Fruit fly (Drosophila melanogaster): ENCODE data around the gene CG14391.

The CG14391 gene

dm6 chr3R:12688672-12689417, 5.8 kb downstream of the CG14391 start, which contains the start of gene kar (continued):
- TF ChIP-seq chinmo (GFP tag; IDR thresholded peaks at IDR 0.05; ENCODE audit: partially characterized antibody) (0 out of 4 replicates have a peak, but pooled peaks have one; percentile 31), D19B (GFP tag; optimal IDR thresholded peaks at IDR 0.05) (no peak), Six4 (GFP tag; optimal IDR thresholded peaks at IDR 0.05) (no peak)

dm6 chr3R:12688116-12688515, 6.5 kb downstream of the CG14391 start:
- no peak for TF ChIP-seq NFAT (GFP tag; IDR thresholded peaks at IDR 0.05)
- peak; percentile 64 for TF ChIP-seq sens (GFP tag)
- no peak for TF ChIP-seq vnd (GFP tag; IDR thresholded peaks at IDR 0.05; ENCODE audit: partially characterized antibody)
- TF ChIP-seq Eip74EF (GFP tag; optimal IDR thresholded peaks at IDR 0.05): peak in 1 of 2 experiments; percentile 41

- no peak for TF ChIP-seq CG16863 (GFP tag; optimal IDR thresholded peaks at IDR 0.05)
- peak in 1 of 2 experiments; percentile 7 for TF ChIP-seq Eip74EF (GFP tag; optimal IDR thresholded peaks at IDR 0.05)
- TF ChIP-seq CG1792 (GFP tag; optimal IDR thresholded peaks at IDR 0.05): no peak
- peak; percentile 26 for TF ChIP-seq sens (GFP tag)
- no peak for TF ChIP-seq pho (GFP tag; optimal IDR thresholded peaks at IDR 0.05)
- TF ChIP-seq CG34376 (GFP tag; optimal IDR thresholded peaks at IDR 0.05): peak; percentile 72
- peak in 1 of 2 experiments; percentile 37 for TF ChIP-seq Hr78 (GFP tag; optimal IDR thresholded peaks at IDR 0.05)
- no peak for TF ChIP-seq unc-4 (GFP tag; IDR thresholded peaks at IDR 0.05; ENCODE audit: partially characterized antibody)
- TF ChIP-seq CG11695 (GFP tag; IDR thresholded peaks at IDR 0.05): 0 out of 3 replicates have a peak, but pooled peaks have one; percentile 14
- no peak for TF ChIP-seq MESR4 (GFP tag; optimal IDR thresholded peaks at IDR 0.05)
- no peak for TF ChIP-seq CG6175 (GFP tag; IDR thresholded peaks at IDR 0.05)
- no peak for TF ChIP-seq slou (GFP tag; optimal IDR thresholded peaks at IDR 0.05)
- TF ChIP-seq CG8924 (tag; optimal IDR thresholded peaks at IDR 0.05): no peak
- peak; percentile 54 for TF ChIP-seq sug (tag; optimal IDR thresholded peaks at IDR 0.05)
- TF ChIP-seq CG10543 (GFP tag; optimal IDR thresholded peaks at IDR 0.05): peak; percentile 36
- no peak for TF ChIP-seq Nf-YA (GFP tag; IDR thresholded peaks at IDR 0.05)
- TF ChIP-seq CG10366 (GFP tag; IDR thresholded peaks at IDR 0.05): no peak
- no peak for TF ChIP-seq CG31388 (GFP tag; optimal IDR thresholded peaks at IDR 0.05)
These were observed 9.4 kb downstream of the CG14391 start for dm6 chr3R:12685290-12685689.

- TF ChIP-seq eve (GFP tag; optimal IDR thresholded peaks at IDR 0.05) (no peak), br (optimal IDR thresholded peaks at IDR 0.05) (no peak), CG10147 (GFP tag; optimal IDR thresholded peaks at IDR 0.05) (no peak), onecut (GFP tag; IDR thresholded peaks at IDR 0.05) (no peak)
These were observed 13.4 kb downstream of the CG14391 start, which contains the start of gene Cyp313a4 for dm6 chr3R:12681275-12681674. Gene Cyp313a4, minus strand, starts transcription at chr3R:12681375.

- no peak for TF ChIP-seq CG17328 (GFP tag; IDR thresholded peaks at IDR 0.05)
- TF ChIP-seq CG2875 (GFP tag; optimal IDR thresholded peaks at IDR 0.05): no peak
- TF ChIP-seq bcd (GFP tag; optimal IDR thresholded peaks at IDR 0.05): no peak
- peak; percentile 3 for TF ChIP-seq Med (GFP tag)
- TF ChIP-seq Nf-YC (tag; optimal IDR thresholded peaks at IDR 0.05): no peak
- no peak for TF ChIP-seq dimm (GFP tag; IDR thresholded peaks at IDR 0.05)
- no peak for TF ChIP-seq CG4424 (GFP tag; optimal IDR thresholded peaks at IDR 0.05)
- no peak for TF ChIP-seq Mrtf (GFP tag; IDR thresholded peaks at IDR 0.05)
- TF ChIP-seq CG3995 (GFP tag; optimal IDR thresholded peaks at IDR 0.05): no peak
- TF ChIP-seq Myb (GFP tag; optimal IDR thresholded peaks at IDR 0.05): peak; percentile 13
- peak; percentile 85 for TF ChIP-seq stwl (tag; optimal IDR thresholded peaks at IDR 0.05)
- peak; percentile 25 for TF ChIP-seq pzg (GFP tag; optimal IDR thresholded peaks at IDR 0.05)
- TF ChIP-seq Pdp1 (GFP tag; optimal IDR thresholded peaks at IDR 0.05): no peak
- no peak for TF ChIP-seq repo (GFP tag; optimal IDR thresholded peaks at IDR 0.05)
- no peak for TF ChIP-seq pnt (GFP tag; optimal IDR thresholded peaks at IDR 0.05)
- no peak for TF ChIP-seq Ets97D (GFP tag; optimal IDR thresholded peaks at IDR 0.05)
- TF ChIP-seq wor (GFP tag; IDR thresholded peaks at IDR 0.05): no peak
- TF ChIP-seq CG1529 (GFP tag; optimal IDR thresholded peaks at IDR 0.05): no peak
These were observed 15.8 kb downstream of the CG14391 start, which contains the start of gene mbo for dm6 chr3R:12678850-12679249. Gene mbo, minus strand, starts transcription at chr3R:12679052.
